Fruit fly (Drosophila melanogaster) whole organism, wandering third instar larva: ENCODE measurements around the gene CG43954.

ENCODE experiments used
- Abd-B ChIP-seq: fragments of >200 bp; optimal IDR thresholded peaks from 2 replicates; lab custom pipeline; 2017; ENCODE audit warnings: missing biosample characterization, missing genetic modification characterization
- CG32264 ChIP-seq: fragments of 200-800 bp; sonication (Bioruptor generic); optimal IDR thresholded peaks from 2 replicates; lab custom pipeline; 2016; ENCODE audit warnings: missing biosample characterization, missing genetic modification characterization
- CG9705 ChIP-seq: fragments of 200-800 bp; sonication (Bioruptor generic); optimal IDR thresholded peaks from 2 replicates; lab custom pipeline; 2018; ENCODE audit warnings: missing biosample characterization, mild to moderate bottlenecking, missing genetic modification characterization
- CrebA ChIP-seq: fragments of 200-800 bp; sonication (Bioruptor generic); optimal IDR thresholded peaks from 2 replicates; lab custom pipeline; 2016; ENCODE audit warnings: missing biosample characterization, mild to moderate bottlenecking, missing genetic modification characterization, borderline replicate concordance
- Dfd ChIP-seq: fragments of >200 bp; optimal IDR thresholded peaks from 2 replicates; lab custom pipeline; 2017; ENCODE audit warnings: missing biosample characterization, missing genetic modification characterization
- Dif ChIP-seq: fragments of 200-275, 200-300 bp; sonication (Bioruptor generic); optimal IDR thresholded peaks from 2 replicates; lab custom pipeline; 2018; ENCODE audit warnings: missing biosample characterization, missing genetic modification characterization; ENCODE audit not compliant: partially characterized antibody
- HLH106 ChIP-seq: fragments of 200-800 bp; optimal IDR thresholded peaks from 3 replicates; lab custom pipeline; 2019; ENCODE audit warnings: missing biosample characterization, mild to moderate bottlenecking, missing genetic modification characterization, moderate library complexity
- Hnf4 ChIP-seq: fragments of 200-800 bp; sonication (Bioruptor generic); optimal IDR thresholded peaks from 2 replicates; lab custom pipeline; 2016; ENCODE audit warnings: missing biosample characterization, mild to moderate bottlenecking, missing genetic modification characterization
- Hr78 ChIP-seq: fragments of >200 bp; optimal IDR thresholded peaks from 2 replicates; lab custom pipeline; 2017; ENCODE audit warnings: missing biosample characterization, missing genetic modification characterization
- Hr83 ChIP-seq: fragments of 200-300 bp; sonication (Bioruptor generic); optimal IDR thresholded peaks from 2 replicates; lab custom pipeline; 2016; ENCODE audit warnings: missing biosample characterization, mild to moderate bottlenecking, missing genetic modification characterization, moderate library complexity; ENCODE audit not compliant: poor library complexity, severe bottlenecking
- Jra ChIP-seq: sonication (Bioruptor generic); optimal IDR thresholded peaks from 2 replicates; lab custom pipeline; 2016; ENCODE audit warnings: missing biosample characterization, missing genetic modification characterization
- Mio ChIP-seq: sonication (Bioruptor generic); optimal IDR thresholded peaks from 2 replicates; lab custom pipeline; 2016; ENCODE audit warnings: missing biosample characterization, missing genetic modification characterization
- Myc ChIP-seq: fragments of >200 bp; optimal IDR thresholded peaks from 2 replicates; lab custom pipeline; 2017
- N ChIP-seq: fragments of >200 bp; optimal IDR thresholded peaks from 2 replicates; lab custom pipeline; 2018; ENCODE audit warnings: missing biosample characterization, missing external identifiers, missing genetic modification characterization
- OdsH ChIP-seq: fragments of 200-800 bp; sonication (Bioruptor generic); optimal IDR thresholded peaks from 2 replicates; lab custom pipeline; 2016; ENCODE audit warnings: missing biosample characterization, mild to moderate bottlenecking, missing genetic modification characterization
- Rel ChIP-seq, 2 experiments: fragments of 200-800 bp; sonication (Bioruptor generic) in 1 of 2; optimal IDR thresholded peaks; 2 replicates in 1 of 2; 3 replicates in 1 of 2; lab custom pipeline; 2016 to 2019; ENCODE audit warnings: mild to moderate bottlenecking in 2 of 2, missing biosample characterization in 2 of 2, missing genetic modification characterization in 2 of 2, moderate library complexity in 1 of 2
- Sp1 ChIP-seq: fragments of 200-800 bp; sonication (Bioruptor generic); optimal IDR thresholded peaks from 3 replicates; lab custom pipeline; 2019; ENCODE audit warnings: missing biosample characterization, mild to moderate bottlenecking, missing genetic modification characterization, moderate library complexity
- Vsx2 ChIP-seq: fragments of 200-300, 225-300 bp; sonication (Bioruptor generic); optimal IDR thresholded peaks from 2 replicates; lab custom pipeline; 2018; ENCODE audit warnings: missing biosample characterization, missing genetic modification characterization; ENCODE audit not compliant: partially characterized antibody
- br ChIP-seq: fragments of 200-800 bp; sonication (Bioruptor generic); optimal IDR thresholded peaks from 2 replicates; lab custom pipeline; 2016; ENCODE audit warnings: missing biosample characterization, missing genetic modification characterization
- brk ChIP-seq: fragments of 200-800 bp; sonication (Bioruptor generic); optimal IDR thresholded peaks from 2 replicates; lab custom pipeline; 2016; ENCODE audit warnings: missing biosample characterization, mild to moderate bottlenecking, missing genetic modification characterization
- dl ChIP-seq, 2 experiments: fragments of 175-275, 200-275 bp in 1 of 2; fragments of 200-275 bp in 1 of 2; sonication (Bioruptor generic); optimal IDR thresholded peaks; lab custom pipeline; 2018; ENCODE audit warnings: mild to moderate bottlenecking in 2 of 2, missing biosample characterization in 2 of 2, missing genetic modification characterization in 2 of 2, moderate library complexity in 2 of 2; ENCODE audit not compliant: partially characterized antibody in 2 of 2, insufficient read depth in 1 of 2
- dmrt93B ChIP-seq: fragments of 200-800 bp; sonication (Bioruptor generic); optimal IDR thresholded peaks from 2 replicates; lab custom pipeline; 2018; ENCODE audit warnings: missing biosample characterization, mild to moderate bottlenecking, missing genetic modification characterization
- dsf ChIP-seq: sonication (Bioruptor generic); optimal IDR thresholded peaks from 2 replicates; lab custom pipeline; 2016; ENCODE audit warnings: missing biosample characterization, missing genetic modification characterization, borderline replicate concordance
- ey ChIP-seq: fragments of 200-800 bp; sonication (Bioruptor generic); optimal IDR thresholded peaks from 2 replicates; lab custom pipeline; 2016; ENCODE audit warnings: missing biosample characterization, missing genetic modification characterization
- foxo ChIP-seq, 2 experiments: fragments of 200-800 bp; sonication (Bioruptor generic); optimal IDR thresholded peaks; 2 replicates in 1 of 2; 3 replicates in 1 of 2; lab custom pipeline; 2016 to 2017; ENCODE audit warnings: missing biosample characterization in 2 of 2, missing genetic modification characterization in 2 of 2
- fru ChIP-seq: fragments of 200-800 bp; sonication (Bioruptor generic); optimal IDR thresholded peaks from 3 replicates; lab custom pipeline; 2016; ENCODE audit warnings: missing biosample characterization, mild to moderate bottlenecking, missing genetic modification characterization
- h ChIP-seq: fragments of 200-800 bp; sonication (Bioruptor generic); optimal IDR thresholded peaks from 3 replicates; lab custom pipeline; 2016; ENCODE audit warnings: missing biosample characterization, mild to moderate bottlenecking, missing genetic modification characterization
- jim ChIP-seq: fragments of 175-275, 200-325 bp; sonication (Bioruptor generic); optimal IDR thresholded peaks from 2 replicates; lab custom pipeline; 2016; ENCODE audit warnings: missing biosample characterization, mild to moderate bottlenecking, missing genetic modification characterization
- lola ChIP-seq: fragments of >200 bp; optimal IDR thresholded peaks from 2 replicates; lab custom pipeline; 2017; ENCODE audit warnings: missing biosample characterization, missing genetic modification characterization
- pan ChIP-seq: fragments of >200 bp; optimal IDR thresholded peaks from 2 replicates; lab custom pipeline; 2017
- psq ChIP-seq: fragments of 200-800 bp; sonication (Bioruptor generic); optimal IDR thresholded peaks from 3 replicates; lab custom pipeline; 2017; ENCODE audit warnings: missing biosample characterization, mild to moderate bottlenecking, missing genetic modification characterization, moderate library complexity
- rgr ChIP-seq: fragments of 200-800 bp; sonication (Bioruptor generic); optimal IDR thresholded peaks from 3 replicates; lab custom pipeline; 2016; ENCODE audit warnings: missing biosample characterization, mild to moderate bottlenecking, missing genetic modification characterization
- sage ChIP-seq: fragments of 200-800 bp; sonication (Bioruptor generic); optimal IDR thresholded peaks from 2 replicates; lab custom pipeline; 2016; ENCODE audit warnings: missing biosample characterization, mild to moderate bottlenecking, missing genetic modification characterization
- sv ChIP-seq: fragments of 200-800 bp; sonication (Bioruptor generic); optimal IDR thresholded peaks from 3 replicates; lab custom pipeline; 2016; ENCODE audit warnings: missing biosample characterization, missing genetic modification characterization
- tai ChIP-seq: sonication (Bioruptor generic); optimal IDR thresholded peaks from 2 replicates; lab custom pipeline; 2016; ENCODE audit warnings: missing biosample characterization, missing genetic modification characterization
- usp ChIP-seq: fragments of >200 bp; optimal IDR thresholded peaks from 2 replicates; lab custom pipeline; 2017; ENCODE audit warnings: missing biosample characterization, missing genetic modification characterization
- woc ChIP-seq: sonication (Bioruptor generic); optimal IDR thresholded peaks from 2 replicates; lab custom pipeline; 2016; ENCODE audit warnings: missing biosample characterization, mild to moderate bottlenecking, missing genetic modification characterization

The CG43954 gene

DNA sequence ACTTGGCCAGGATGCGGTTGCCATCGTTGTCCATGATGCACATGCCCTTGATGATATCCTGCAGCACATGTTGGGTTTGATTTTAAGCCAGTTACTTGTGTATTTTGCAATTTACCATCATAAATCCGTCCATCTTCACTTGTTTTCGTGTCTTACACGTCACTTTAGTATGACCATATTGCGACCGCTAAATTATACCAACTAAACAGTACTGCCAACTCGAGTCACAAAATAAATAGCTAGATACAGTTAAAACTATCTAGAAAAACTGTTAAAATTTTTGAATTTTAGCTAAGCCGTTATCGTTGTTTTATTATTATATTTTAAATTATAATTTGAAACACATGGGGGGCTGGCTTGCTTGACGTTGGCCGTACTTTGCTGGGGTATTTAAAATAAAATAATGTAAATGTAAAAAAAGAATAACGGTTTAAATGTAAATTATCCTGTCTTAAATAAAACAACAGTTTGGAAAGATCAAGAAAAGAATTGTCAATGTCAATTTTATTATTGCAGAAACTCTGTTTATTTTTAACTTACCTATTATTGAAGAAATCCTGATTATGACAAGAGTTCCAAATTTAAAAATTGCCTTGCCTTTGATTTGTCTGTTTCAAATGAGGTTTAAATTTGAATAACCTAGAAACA is 38.0 kb downstream of the CG43954 start, which contains the start of the genes zetaCOP and CG13032:
Gene zetaCOP, minus strand, starts transcription at position 189 of the 648 bp plus-strand sequence.
Gene CG13032, plus strand, starts transcription at position 598 of the 648 bp plus-strand sequence.
- TF ChIP-seq Sp1 (no peak), Myc (lab: Kevin White, UChicago) (peak; percentile 51), Hr83 (GFP tag; lab: Kevin White, UChicago) (no peak), sage (GFP tag; lab: Kevin White, UChicago) (peak; percentile 10), Rel (GFP tag; optimal IDR thresholded peaks at IDR 0.05; lab: Kevin White, UChicago) (no peak), Rel (tag; optimal IDR thresholded peaks at IDR 0.05; lab: Kevin White, UChicago) (no peak), h (GFP tag; lab: Kevin White, UChicago) (no peak), Mio (GFP tag; lab: Kevin White, UChicago) (no peak), CrebA (GFP tag; lab: Kevin White, UChicago) (no peak), tai (GFP tag; lab: Kevin White, UChicago) (no peak), woc (GFP tag; lab: Kevin White, UChicago) (no peak), lola (GFP tag; lab: Kevin White, UChicago) (no peak), Hnf4 (no peak), pan (lab: Kevin White, UChicago) (no peak), fru (GFP tag; lab: Kevin White, UChicago) (no peak), Dfd (GFP tag; lab: Kevin White, UChicago) (no peak), jim (GFP tag; lab: Kevin White, UChicago) (no peak), Abd-B (no peak), rgr (GFP tag; lab: Kevin White, UChicago) (peak; percentile 34), usp (GFP tag; lab: Kevin White, UChicago) (no peak), dsf (no peak), psq (no peak), Vsx2 (GFP tag; lab: Kevin White, UChicago) (no peak), dl (GFP tag; optimal IDR thresholded peaks at IDR 0.05; lab: Kevin White, UChicago; ENCODE audit: insufficient read depth in 1 of 2, partially characterized antibody in 2 of 2) (no peak), CG9705 (GFP tag; lab: Kevin White, UChicago) (no peak), Jra (GFP tag; lab: Kevin White, UChicago) (no peak)

DNA sequence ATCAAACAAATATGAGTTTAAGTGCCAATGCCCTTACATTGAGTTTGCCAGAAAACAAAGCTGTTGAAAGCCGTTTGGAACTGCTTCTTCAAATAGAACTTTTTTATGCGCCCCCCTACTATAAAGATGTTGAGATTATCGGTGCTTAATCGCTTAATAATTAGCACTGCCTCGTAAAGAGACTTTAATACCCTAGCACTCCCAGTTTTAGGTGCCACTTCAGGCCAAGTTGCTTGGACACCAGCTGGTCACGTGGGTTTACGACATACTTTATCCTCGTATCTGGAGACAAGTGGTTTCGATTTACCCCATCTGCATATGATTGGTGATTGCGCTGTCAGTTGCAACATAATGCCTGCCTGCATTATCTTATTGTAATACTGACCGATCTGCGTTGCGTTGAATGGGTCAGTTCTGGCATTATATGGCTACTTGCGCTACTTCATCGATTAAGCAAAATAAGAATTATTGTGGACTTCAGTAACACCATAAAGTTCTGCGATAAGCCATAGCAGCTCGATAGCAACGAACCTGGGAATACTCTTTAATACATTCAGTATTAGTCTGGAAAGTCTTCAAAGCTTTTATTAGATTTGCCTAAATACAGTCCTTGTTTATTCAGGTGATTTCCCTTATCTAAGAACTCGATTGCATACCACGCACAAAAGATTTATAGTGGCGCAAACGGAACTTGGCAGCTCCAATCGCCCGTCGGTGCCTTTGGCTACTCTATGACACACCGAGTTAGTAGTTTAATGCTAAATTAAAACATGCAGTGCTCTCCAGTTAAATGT is 40.4 kb downstream of the CG43954 start:
- TF ChIP-seq Myc (lab: Kevin White, UChicago) (no peak), lola (GFP tag; lab: Kevin White, UChicago) (no peak), Rel (GFP tag; optimal IDR thresholded peaks at IDR 0.05; lab: Kevin White, UChicago) (no peak), Rel (tag; optimal IDR thresholded peaks at IDR 0.05; lab: Kevin White, UChicago) (peak; percentile 85), br (GFP tag; lab: Kevin White, UChicago) (no peak), brk (no peak), Jra (GFP tag; lab: Kevin White, UChicago) (no peak)

DNA sequence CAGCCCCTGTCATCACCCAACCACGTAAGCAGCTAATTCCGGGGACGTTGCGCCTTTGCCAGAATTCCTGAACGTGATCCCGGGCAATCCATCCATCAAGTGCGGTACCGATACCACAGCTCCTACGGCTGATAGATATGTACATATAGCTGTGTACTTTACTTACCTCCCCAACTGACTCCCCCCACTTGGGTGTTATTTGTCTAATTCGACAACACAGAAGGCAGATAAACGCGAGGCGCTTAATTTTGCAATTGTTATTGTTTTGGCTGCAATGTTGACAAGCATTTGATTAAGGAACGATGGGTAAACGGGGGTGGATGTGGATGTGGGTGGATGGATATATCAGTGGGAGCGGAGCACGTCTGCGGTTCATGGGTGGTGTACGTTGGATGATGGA is 41.3 kb downstream of the CG43954 start:
- TF ChIP-seq tai (GFP tag; lab: Kevin White, UChicago) (no peak), Myc (lab: Kevin White, UChicago) (no peak), foxo (GFP tag; optimal IDR thresholded peaks at IDR 0.05; lab: Kevin White, UChicago) (peak in 1 of 2 experiments; percentile 16), Hnf4 (peak; percentile 61), Sp1 (peak; percentile 25), Hr78 (GFP tag; lab: Kevin White, UChicago) (no peak), Hr83 (GFP tag; lab: Kevin White, UChicago) (peak; percentile 93), usp (GFP tag; lab: Kevin White, UChicago) (no peak), sv (GFP tag; lab: Kevin White, UChicago) (no peak), OdsH (GFP tag; lab: Kevin White, UChicago) (peak; percentile 45), Mio (GFP tag; lab: Kevin White, UChicago) (no peak), Dfd (GFP tag; lab: Kevin White, UChicago) (no peak), HLH106 (tag; lab: Kevin White, UChicago) (peak; percentile 22), jim (GFP tag; lab: Kevin White, UChicago) (no peak), sage (GFP tag; lab: Kevin White, UChicago) (no peak), Abd-B (no peak), N (GFP tag; lab: Kevin White, UChicago) (no peak), Rel (GFP tag; optimal IDR thresholded peaks at IDR 0.05; lab: Kevin White, UChicago) (no peak), Rel (tag; optimal IDR thresholded peaks at IDR 0.05; lab: Kevin White, UChicago) (peak; percentile 64), fru (GFP tag; lab: Kevin White, UChicago) (peak; percentile 34), h (GFP tag; lab: Kevin White, UChicago) (peak; percentile 79), dl (GFP tag; optimal IDR thresholded peaks at IDR 0.05; lab: Kevin White, UChicago; ENCODE audit: insufficient read depth in 1 of 2, partially characterized antibody in 2 of 2) (no peak), CG9705 (GFP tag; lab: Kevin White, UChicago) (peak; percentile 12), dsf (no peak), psq (no peak), Dif (GFP tag; lab: Kevin White, UChicago) (no peak), Jra (GFP tag; lab: Kevin White, UChicago) (peak; percentile 55), CG32264 (GFP tag; lab: Kevin White, UChicago) (no peak), CrebA (GFP tag; lab: Kevin White, UChicago) (no peak), br (GFP tag; lab: Kevin White, UChicago) (peak; percentile 23), pan (lab: Kevin White, UChicago) (no peak), lola (GFP tag; lab: Kevin White, UChicago) (no peak), woc (GFP tag; lab: Kevin White, UChicago) (no peak), rgr (GFP tag; lab: Kevin White, UChicago) (peak; percentile 56), ey (no peak), brk (no peak), dmrt93B (GFP tag; lab: Kevin White, UChicago) (no peak)
